Fruit fly (Drosophila melanogaster) whole organism, embryonic: Measurements from ENCODE around the gene P5CDh1.

Experiments
- Aef1 ChIP-seq: fragments of 200-800 bp; sonication (Bioruptor generic); IDR thresholded peaks from 3 replicates; pipeline ENCODE4 v1.3.6; 2022; ENCODE audit warnings: missing biosample characterization, missing genetic modification characterization
- Atf-2 ChIP-seq: fragments of 200-800 bp; sonication (Bioruptor generic); optimal IDR thresholded peaks from 2 replicates; lab custom pipeline; 2016; ENCODE audit warnings: missing biosample characterization, missing genetic modification characterization
- CG11247 ChIP-seq: fragments of 200-800 bp; sonication (Bioruptor generic); IDR thresholded peaks from 2 replicates; pipeline ENCODE4 v1.3.6; 2022; ENCODE audit warnings: missing biosample characterization, missing genetic modification characterization
- CG11504 ChIP-seq: fragments of 200-800 bp; sonication (Bioruptor generic); optimal IDR thresholded peaks from 3 replicates; lab custom pipeline; 2019; ENCODE audit warnings: missing biosample characterization, mild to moderate bottlenecking, missing genetic modification characterization, moderate library complexity
- CG11560 ChIP-seq: fragments of 200-800 bp; sonication (Bioruptor generic); IDR thresholded peaks from 3 replicates; pipeline ENCODE4 v1.3.6; 2022; ENCODE audit warnings: missing biosample characterization, missing genetic modification characterization
- CG1233 ChIP-seq: fragments of 200-800 bp; sonication (Bioruptor generic); optimal IDR thresholded peaks from 4 replicates; lab custom pipeline; 2018; ENCODE audit warnings: missing biosample characterization, mild to moderate bottlenecking, missing genetic modification characterization
- CG14050 ChIP-seq: fragments of 200-800 bp; sonication (Bioruptor generic); IDR thresholded peaks from 3 replicates; pipeline ENCODE4 v1.3.6; 2022; ENCODE audit warnings: missing biosample characterization, missing genetic modification characterization
- CG14441 ChIP-seq: fragments of 200-800 bp; sonication (Bioruptor generic); IDR thresholded peaks from 2 replicates; pipeline ENCODE4 v1.3.6; 2022; ENCODE audit warnings: missing biosample characterization, missing genetic modification characterization
- CG1529 ChIP-seq: fragments of 200-800 bp; sonication (Bioruptor generic); optimal IDR thresholded peaks from 3 replicates; lab custom pipeline; 2018; ENCODE audit warnings: missing biosample characterization, missing genetic modification characterization
- CG15696 ChIP-seq: fragments of 200-800 bp; sonication (Bioruptor generic); optimal IDR thresholded peaks from 2 replicates; lab custom pipeline; 2019; ENCODE audit warnings: missing biosample characterization, mild to moderate bottlenecking, missing genetic modification characterization, moderate library complexity
- CG1602 ChIP-seq: fragments of 200-800 bp; sonication (Bioruptor generic); optimal IDR thresholded peaks from 3 replicates; lab custom pipeline; 2016; ENCODE audit warnings: missing biosample characterization, missing genetic modification characterization
- CG1832 ChIP-seq: fragments of 200-800 bp; sonication (Bioruptor generic); optimal IDR thresholded peaks from 2 replicates; lab custom pipeline; 2017; ENCODE audit warnings: missing biosample characterization, mild to moderate bottlenecking, missing genetic modification characterization, inconsistent platforms
- CG18476 ChIP-seq: fragments of 200-800 bp; sonication (Bioruptor generic); optimal IDR thresholded peaks from 2 replicates; lab custom pipeline; 2016; ENCODE audit warnings: missing biosample characterization, mild to moderate bottlenecking, missing genetic modification characterization
- CG32532 ChIP-seq: fragments of 200-800 bp; sonication (Bioruptor generic); IDR thresholded peaks from 2 replicates; pipeline ENCODE4 v1.3.6; 2022; ENCODE audit warnings: missing biosample characterization, missing genetic modification characterization
- CG3281 ChIP-seq: fragments of 200-800 bp; sonication (Bioruptor generic); optimal IDR thresholded peaks from 3 replicates; lab custom pipeline; 2017; ENCODE audit warnings: missing biosample characterization, mild to moderate bottlenecking, missing genetic modification characterization
- CG3995 ChIP-seq: fragments of 200-800 bp; sonication (Bioruptor generic); optimal IDR thresholded peaks from 3 replicates; lab custom pipeline; 2016; ENCODE audit warnings: missing biosample characterization, missing genetic modification characterization
- CG4282 ChIP-seq: fragments of 200-800 bp; sonication (Bioruptor generic); optimal IDR thresholded peaks from 2 replicates; lab custom pipeline; 2016; ENCODE audit warnings: missing biosample characterization, missing genetic modification characterization
- CG4404 ChIP-seq: fragments of 200-800 bp; sonication (Bioruptor generic); IDR thresholded peaks from 2 replicates; pipeline ENCODE4 v1.3.6; 2022; ENCODE audit warnings: missing biosample characterization, missing genetic modification characterization
- CG6854 ChIP-seq: fragments of 200-800 bp; sonication (Bioruptor generic); optimal IDR thresholded peaks from 3 replicates; lab custom pipeline; 2017; ENCODE audit warnings: missing biosample characterization, mild to moderate bottlenecking, missing genetic modification characterization
- CG9215 ChIP-seq: fragments of 200-800 bp; sonication (Bioruptor generic); IDR thresholded peaks from 2 replicates; pipeline ENCODE4 v1.3.6; 2022; ENCODE audit warnings: missing biosample characterization, missing genetic modification characterization
- CG9817 ChIP-seq: fragments of 200-800 bp; sonication (Bioruptor generic); optimal IDR thresholded peaks from 2 replicates; lab custom pipeline; 2018; ENCODE audit warnings: missing biosample characterization, mild to moderate bottlenecking, missing genetic modification characterization, moderate library complexity
- CTCF ChIP-seq: fragments of 200-800 bp; sonication (Bioruptor generic); optimal IDR thresholded peaks from 2 replicates; lab custom pipeline; 2017; ENCODE audit warnings: missing biosample characterization, mild to moderate bottlenecking, missing genetic modification characterization, moderate library complexity
- Dll ChIP-seq: fragments of 200-800 bp; sonication (Bioruptor generic); IDR thresholded peaks from 4 replicates; pipeline ENCODE4 v1.3.6; 2022; ENCODE audit warnings: missing biosample characterization, missing genetic modification characterization; ENCODE audit not compliant: partially characterized antibody
- Doc3 ChIP-seq: fragments of 200-800 bp; sonication (Bioruptor generic); IDR thresholded peaks from 3 replicates; pipeline ENCODE4 v1.3.6; 2022; ENCODE audit warnings: missing biosample characterization, missing genetic modification characterization; ENCODE audit not compliant: partially characterized antibody
- Dp ChIP-seq: fragments of 200-800 bp; sonication (Bioruptor generic); optimal IDR thresholded peaks from 2 replicates; lab custom pipeline; 2018; ENCODE audit warnings: missing biosample characterization, mild to moderate bottlenecking, missing genetic modification characterization, moderate library complexity
- HmgZ ChIP-seq: fragments of 200-800 bp; sonication (Bioruptor generic); optimal IDR thresholded peaks from 2 replicates; lab custom pipeline; 2018; ENCODE audit warnings: missing biosample characterization, mild to moderate bottlenecking, missing genetic modification characterization
- Hr78 ChIP-seq, 2 experiments: fragments of 200-800 bp in 1 of 2; fragments of >200 bp in 1 of 2; sonication (Bioruptor generic) in 1 of 2; optimal IDR thresholded peaks; 2 replicates each; lab custom pipeline; 2017 to 2019; ENCODE audit warnings: missing biosample characterization in 2 of 2, missing genetic modification characterization in 2 of 2, mild to moderate bottlenecking in 1 of 2, moderate library complexity in 1 of 2
- Mad ChIP-seq: fragments of 200-800 bp; sonication (Bioruptor generic); optimal IDR thresholded peaks from 2 replicates; lab custom pipeline; 2016; ENCODE audit warnings: missing biosample characterization, missing genetic modification characterization
- NC2α ChIP-seq: fragments of 200-800 bp; sonication (Bioruptor generic); optimal IDR thresholded peaks from 2 replicates; lab custom pipeline; 2016; ENCODE audit warnings: missing biosample characterization, missing genetic modification characterization
- Nf-YA ChIP-seq: fragments of 200-800 bp; sonication (Bioruptor generic); IDR thresholded peaks from 2 replicates; pipeline ENCODE4 v1.3.6; 2022; ENCODE audit warnings: missing biosample characterization, missing genetic modification characterization
- YL-1 ChIP-seq: fragments of 200-800 bp; sonication (Bioruptor generic); optimal IDR thresholded peaks from 3 replicates; lab custom pipeline; 2017; ENCODE audit warnings: missing biosample characterization, mild to moderate bottlenecking, missing genetic modification characterization
- ap ChIP-seq: fragments of 200-800 bp; sonication (Bioruptor generic); IDR thresholded peaks from 2 replicates; pipeline ENCODE4 v1.3.6; 2022; ENCODE audit warnings: missing biosample characterization, missing genetic modification characterization
- ase ChIP-seq: fragments of 200-800 bp; sonication (Bioruptor generic); IDR thresholded peaks from 3 replicates; pipeline ENCODE4 v1.3.6; 2022; ENCODE audit warnings: missing biosample characterization, missing genetic modification characterization
- az2 ChIP-seq: fragments of 200-800 bp; sonication (Bioruptor generic); optimal IDR thresholded peaks from 3 replicates; lab custom pipeline; 2016; ENCODE audit warnings: missing biosample characterization, missing genetic modification characterization
- bab2 ChIP-seq: fragments of 200-800 bp; sonication (Bioruptor generic); optimal IDR thresholded peaks from 2 replicates; lab custom pipeline; 2016; ENCODE audit warnings: missing biosample characterization, missing genetic modification characterization
- danr ChIP-seq: fragments of 200-800 bp; sonication (Bioruptor generic); IDR thresholded peaks from 2 replicates; pipeline ENCODE4 v1.3.6; 2022; ENCODE audit warnings: missing biosample characterization, missing genetic modification characterization
- dysf ChIP-seq: fragments of 200-800 bp; sonication (Bioruptor generic); IDR thresholded peaks from 3 replicates; pipeline ENCODE4 v1.3.6; 2022; ENCODE audit warnings: missing biosample characterization, missing genetic modification characterization
- gce ChIP-seq: fragments of 200-800 bp; sonication (Bioruptor generic); IDR thresholded peaks from 3 replicates; pipeline ENCODE4 v1.3.6; 2022; ENCODE audit warnings: missing biosample characterization, missing genetic modification characterization
- grau ChIP-seq: fragments of 200-800 bp; optimal IDR thresholded peaks from 3 replicates; lab custom pipeline; 2019; ENCODE audit warnings: missing biosample characterization, mild to moderate bottlenecking, missing genetic modification characterization, moderate library complexity
- gt ChIP-seq: fragments of 200-800 bp; sonication (Bioruptor generic); IDR thresholded peaks from 2 replicates; pipeline ENCODE4 v1.3.6; 2022; ENCODE audit warnings: missing biosample characterization, missing genetic modification characterization
- maf-S ChIP-seq: fragments of 200-800 bp; sonication (Bioruptor generic); optimal IDR thresholded peaks from 2 replicates; lab custom pipeline; 2016; ENCODE audit warnings: missing biosample characterization, missing genetic modification characterization
- nau ChIP-seq: fragments of 200-800 bp; sonication (Bioruptor generic); optimal IDR thresholded peaks from 3 replicates; lab custom pipeline; 2017; ENCODE audit warnings: missing biosample characterization, mild to moderate bottlenecking, missing genetic modification characterization, missing genetic modification reagents
- odd ChIP-seq: fragments of 200-800 bp; sonication (Bioruptor generic); optimal IDR thresholded peaks from 2 replicates; lab custom pipeline; 2017; ENCODE audit warnings: missing biosample characterization, mild to moderate bottlenecking, missing genetic modification characterization
- peb ChIP-seq: fragments of 200-800 bp; sonication (Bioruptor generic); IDR thresholded peaks from 2 replicates; pipeline ENCODE4 v1.3.6; 2022; ENCODE audit warnings: missing biosample characterization, missing genetic modification characterization
- pita ChIP-seq: fragments of 200-800 bp; sonication (Bioruptor generic); optimal IDR thresholded peaks from 2 replicates; lab custom pipeline; 2017; ENCODE audit warnings: missing biosample characterization, mild to moderate bottlenecking, missing genetic modification characterization
- pzg ChIP-seq: fragments of 200-800 bp; sonication (Bioruptor generic); optimal IDR thresholded peaks from 3 replicates; lab custom pipeline; 2018; ENCODE audit warnings: missing biosample characterization, mild to moderate bottlenecking, missing genetic modification characterization, moderate library complexity
- seq ChIP-seq: fragments of 200-800 bp; sonication (Bioruptor generic); IDR thresholded peaks from 2 replicates; pipeline ENCODE4 v1.3.6; 2022; ENCODE audit warnings: missing biosample characterization, missing genetic modification characterization
- stc ChIP-seq: fragments of 200-800 bp; sonication (Bioruptor generic); IDR thresholded peaks from 2 replicates; pipeline ENCODE4 v1.3.6; 2022; ENCODE audit warnings: missing biosample characterization, missing genetic modification characterization
- trh ChIP-seq: fragments of 200-800 bp; sonication (Bioruptor generic); optimal IDR thresholded peaks from 2 replicates; lab custom pipeline; 2016; ENCODE audit warnings: missing biosample characterization, missing genetic modification characterization

The P5CDh1 gene

DNA sequence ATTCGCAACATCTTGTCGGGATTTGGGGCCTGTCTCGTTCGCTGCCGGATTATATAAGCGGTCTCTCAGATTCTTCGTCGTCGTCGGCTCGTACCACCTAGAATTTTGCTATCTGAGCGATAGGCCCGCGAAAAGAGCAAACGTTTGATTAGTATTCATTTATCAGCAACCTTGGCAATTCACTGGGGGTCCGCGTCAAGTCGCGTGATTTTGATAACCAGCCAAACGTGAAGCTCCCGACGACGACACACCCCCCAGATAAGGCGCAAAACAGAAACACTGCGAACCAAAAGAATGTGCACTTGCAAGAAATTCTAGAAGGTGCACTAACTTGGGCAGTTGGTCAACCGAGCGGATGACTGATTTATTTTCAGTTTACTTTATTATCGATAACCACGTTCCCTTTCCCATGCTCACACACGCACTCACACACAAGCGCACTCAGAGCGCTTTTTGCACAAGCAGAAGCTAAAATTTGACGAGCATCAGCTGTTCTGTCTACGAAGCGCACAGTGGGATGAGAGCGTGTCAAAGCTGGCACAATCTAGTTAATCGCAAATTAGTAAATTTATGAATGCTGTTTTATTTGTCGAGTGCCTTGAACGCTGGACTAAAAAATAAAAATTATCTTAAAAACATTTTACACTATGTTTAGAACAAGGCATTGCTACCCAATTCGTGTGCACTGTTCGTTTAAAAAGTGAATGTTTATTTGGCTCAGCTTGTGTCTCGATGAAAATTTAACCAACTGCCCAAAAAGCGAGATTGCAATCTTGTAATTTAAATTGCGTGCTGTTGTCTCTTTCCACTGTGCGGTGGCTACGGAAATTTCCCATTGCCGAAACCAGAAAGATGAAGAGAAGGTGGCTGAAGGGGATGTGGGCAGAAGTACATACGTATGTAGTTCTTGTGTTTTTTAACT, 1.2 kb downstream of the P5CDh1 start (continued):
- TF ChIP-seq ase (peak; percentile 73; the same call in 2 of the 3 replicates), CG6854 (GFP tag; lab: Kevin White, UChicago) (peak; percentile 88), trh (GFP tag; lab: Kevin White, UChicago) (peak; percentile 85), gce (peak; percentile 88), CG14441 (GFP tag; lab: Robert Waterston, UW) (peak; percentile 93), CG32532 (GFP tag; lab: Robert Waterston, UW) (peak; percentile 89), Nf-YA (peak; percentile 83), CG4404 (GFP tag; lab: Robert Waterston, UW) (peak; percentile 80), pzg (GFP tag; lab: Kevin White, UChicago) (peak; percentile 8), CG9817 (tag; lab: Kevin White, UChicago) (peak; percentile 88), CG1233 (GFP tag; lab: Kevin White, UChicago) (peak; percentile 93), Doc3 (GFP tag; lab: Robert Waterston, UW) (no peak), CG9215 (GFP tag; lab: Robert Waterston, UW) (peak; percentile 87), ap (GFP tag; lab: Robert Waterston, UW) (peak; percentile 72), HmgZ (tag; lab: Kevin White, UChicago) (peak; percentile 87), peb (GFP tag; lab: Robert Waterston, UW) (peak; percentile 88), Hr78 (GFP tag; optimal IDR thresholded peaks at IDR 0.05; lab: Kevin White, UChicago) (peak in 1 of 2 experiments; percentile 77), CG1832 (no peak), Dll (GFP tag; lab: Robert Waterston, UW) (0 out of 4 replicates have a peak, but pooled peaks have one; percentile 18), CG3995 (peak; percentile 61), YL-1 (GFP tag; lab: Kevin White, UChicago) (peak; percentile 63), bab2 (GFP tag; lab: Kevin White, UChicago) (peak; percentile 89), NC2α (GFP tag; lab: Kevin White, UChicago) (peak; percentile 82), odd (GFP tag; lab: Kevin White, UChicago) (peak; percentile 92), CG11560 (peak; percentile 86), Mad (GFP tag; lab: Kevin White, UChicago) (peak; percentile 92), Atf-2 (peak; percentile 93), az2 (GFP tag; lab: Kevin White, UChicago) (peak; percentile 91), CG15696 (tag; lab: Kevin White, UChicago) (peak; percentile 68), danr (peak; percentile 86), nau (GFP tag; lab: Kevin White, UChicago) (peak; percentile 95), CG14050 (GFP tag; lab: Robert Waterston, UW) (peak; percentile 74), CG1529 (peak; percentile 90), CG11247 (GFP tag; lab: Robert Waterston, UW) (peak; percentile 81), CG1602 (GFP tag; lab: Kevin White, UChicago) (peak; percentile 88), Dp (GFP tag; lab: Kevin White, UChicago) (no peak), Aef1 (GFP tag; lab: Robert Waterston, UW) (peak; percentile 89), CG3281 (GFP tag; lab: Kevin White, UChicago) (peak; percentile 94), CTCF (peak; percentile 63), seq (GFP tag; lab: Robert Waterston, UW) (peak; percentile 92), CG18476 (GFP tag; lab: Kevin White, UChicago) (peak; percentile 93), CG4282 (GFP tag; lab: Kevin White, UChicago) (peak; percentile 74), grau (tag; lab: Kevin White, UChicago) (peak; percentile 92), maf-S (peak; percentile 93), CG11504 (tag; lab: Kevin White, UChicago) (peak; percentile 95), gt (GFP tag; lab: Robert Waterston, UW) (peak; percentile 84), pita (GFP tag; lab: Kevin White, UChicago) (no peak), dysf (peak; percentile 95), stc (peak; percentile 92)
